Worm (Caenorhabditis elegans) whole organism, early embryonic: ENCODE data around the gene pax-2.

Experiments
- aly-1 ChIP-seq: sonication (generic microtip); optimal IDR thresholded peaks from 2 replicates; lab custom pipeline; 2016; ENCODE audit warnings: missing genetic modification characterization, missing compliant biosample characterization
- ama-1 ChIP-seq: fragments of 150-350 bp; optimal IDR thresholded peaks from 2 replicates; lab custom pipeline; 2014
- ceh-13 ChIP-seq: fragments of 200-800 bp; sonication (Bioruptor generic); optimal IDR thresholded peaks from 2 replicates; lab custom pipeline; 2018; ENCODE audit warnings: mild to moderate bottlenecking, missing genetic modification characterization, missing compliant biosample characterization
- flt-1 ChIP-seq: fragments of 200-800 bp; sonication (Bioruptor generic); IDR thresholded peaks from 2 replicates; pipeline ENCODE4 v1.3.6; 2022; ENCODE audit warnings: missing genetic modification characterization, missing compliant biosample characterization
- hmbx-1 ChIP-seq: sonication (generic microtip); optimal IDR thresholded peaks from 2 replicates; lab custom pipeline; 2016; ENCODE audit warnings: mild to moderate bottlenecking, missing genetic modification characterization, missing compliant biosample characterization
- hnd-1 ChIP-seq: sonication (generic microtip); optimal IDR thresholded peaks from 2 replicates; lab custom pipeline; 2016; ENCODE audit warnings: missing genetic modification characterization, missing compliant biosample characterization
- scrt-1 ChIP-seq: fragments of 200-800 bp; sonication (Bioruptor generic); IDR thresholded peaks from 2 replicates; pipeline ENCODE4 v1.3.6; 2022; ENCODE audit warnings: missing genetic modification characterization, missing compliant biosample characterization
- tbx-37 ChIP-seq: fragments of 200-800 bp; sonication (Bioruptor generic); conservative IDR thresholded peaks from 2 replicates; pipeline ENCODE4 v1.3.6; 2022; ENCODE audit warnings: missing genetic modification reagents, missing genetic modification characterization, missing compliant biosample characterization
- tra-4 ChIP-seq: sonication (generic microtip); optimal IDR thresholded peaks from 2 replicates; lab custom pipeline; 2017; ENCODE audit warnings: missing genetic modification characterization, missing compliant biosample characterization

DNA sequence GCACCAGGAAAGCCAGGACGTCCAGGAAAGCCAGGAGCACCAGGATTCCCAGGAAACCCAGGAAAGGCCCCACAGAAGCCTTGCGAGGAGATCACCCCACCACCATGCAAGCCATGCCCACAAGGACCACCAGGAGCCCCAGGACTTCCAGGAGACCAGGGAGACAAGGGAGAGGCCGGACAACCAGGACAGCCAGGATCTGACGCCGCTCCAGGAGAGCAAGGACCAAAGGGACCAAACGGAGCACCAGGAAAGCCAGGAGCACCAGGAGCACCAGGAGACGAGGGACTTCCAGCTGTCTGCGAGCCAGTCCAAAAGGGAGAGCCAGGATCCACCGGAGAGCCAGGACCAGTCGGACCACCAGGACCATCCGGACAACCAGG is 31.8 kb upstream of the pax-2 start:
- TF ChIP-seq scrt-1 (no peak), ama-1 (lab: Kevin White, UChicago) (no peak), hnd-1 (tag; lab: Kevin White, UChicago) (no peak), tra-4 (no peak), flt-1 (no peak), tbx-37 (GFP tag; lab: Robert Waterston, UW) (no peak), hmbx-1 (tag; lab: Kevin White, UChicago) (no peak), aly-1 (tag; lab: Kevin White, UChicago) (no peak), ceh-13 (GFP tag; lab: Kevin White, UChicago) (no peak)
